Worm (Caenorhabditis elegans) whole organism, midembryonic: ENCODE results near the gene T14G12.11.

Experiments used
- cog-1 ChIP-seq: sonication (generic microtip); optimal IDR thresholded peaks from 2 replicates; lab custom pipeline; 2016; ENCODE audit warnings: missing genetic modification characterization, missing compliant biosample characterization
- flt-1 ChIP-seq: fragments of 200-800 bp; sonication (Bioruptor generic); IDR thresholded peaks from 2 replicates; pipeline ENCODE4 v1.3.6; 2022; ENCODE audit warnings: missing genetic modification characterization, missing compliant biosample characterization
- klf-2 ChIP-seq: fragments of 200-800 bp; sonication (Bioruptor generic); conservative IDR thresholded peaks from 2 replicates; pipeline ENCODE4 v1.3.6; 2022; ENCODE audit warnings: missing genetic modification reagents, missing genetic modification characterization, missing compliant biosample characterization
- ref-1 ChIP-seq: fragments of 200-800 bp; sonication (Bioruptor generic); conservative IDR thresholded peaks from 2 replicates; pipeline ENCODE4 v1.3.6; 2022; ENCODE audit warnings: missing genetic modification reagents, missing genetic modification characterization, missing compliant biosample characterization

- TF ChIP-seq cog-1 (tag; lab: Kevin White, UChicago): no peak
- TF ChIP-seq ref-1: no peak
- no peak for TF ChIP-seq flt-1 (GFP tag; lab: Robert Waterston, UW)
- TF ChIP-seq klf-2 (GFP tag; lab: Robert Waterston, UW): no peak
Measured at ce11 chrX:3751370-3751769, 11.0 kb downstream of the T14G12.11 start.
